Worm (Caenorhabditis elegans) whole organism, early embryonic: ENCODE results near the gene Y76B12C.3.

Experiments used
- B0310.2 ChIP-seq: sonication (generic microtip); optimal IDR thresholded peaks from 2 replicates; lab custom pipeline; 2016; ENCODE audit warnings: mild to moderate bottlenecking, missing genetic modification characterization, missing compliant biosample characterization
- aly-1 ChIP-seq: sonication (generic microtip); optimal IDR thresholded peaks from 2 replicates; lab custom pipeline; 2016; ENCODE audit warnings: missing genetic modification characterization, missing compliant biosample characterization
- ama-1 ChIP-seq: fragments of 150-350 bp; optimal IDR thresholded peaks from 2 replicates; lab custom pipeline; 2014
- ets-7 ChIP-seq: sonication (generic microtip); optimal IDR thresholded peaks from 2 replicates; lab custom pipeline; 2016; ENCODE audit warnings: missing genotype, missing genetic modification characterization, missing compliant biosample characterization
- flt-1 ChIP-seq: fragments of 200-800 bp; sonication (Bioruptor generic); IDR thresholded peaks from 2 replicates; pipeline ENCODE4 v1.3.6; 2022; ENCODE audit warnings: missing genetic modification characterization, missing compliant biosample characterization
- scrt-1 ChIP-seq: fragments of 200-800 bp; sonication (Bioruptor generic); IDR thresholded peaks from 2 replicates; pipeline ENCODE4 v1.3.6; 2022; ENCODE audit warnings: missing genetic modification characterization, missing compliant biosample characterization
- sea-1 ChIP-seq: fragments of 200-800 bp; sonication (Bioruptor generic); conservative IDR thresholded peaks from 2 replicates; pipeline ENCODE4 v1.3.6; 2022; ENCODE audit warnings: missing genetic modification characterization, missing compliant biosample characterization
- tbx-37 ChIP-seq: fragments of 200-800 bp; sonication (Bioruptor generic); conservative IDR thresholded peaks from 2 replicates; pipeline ENCODE4 v1.3.6; 2022; ENCODE audit warnings: missing genetic modification reagents, missing genetic modification characterization, missing compliant biosample characterization

DNA sequence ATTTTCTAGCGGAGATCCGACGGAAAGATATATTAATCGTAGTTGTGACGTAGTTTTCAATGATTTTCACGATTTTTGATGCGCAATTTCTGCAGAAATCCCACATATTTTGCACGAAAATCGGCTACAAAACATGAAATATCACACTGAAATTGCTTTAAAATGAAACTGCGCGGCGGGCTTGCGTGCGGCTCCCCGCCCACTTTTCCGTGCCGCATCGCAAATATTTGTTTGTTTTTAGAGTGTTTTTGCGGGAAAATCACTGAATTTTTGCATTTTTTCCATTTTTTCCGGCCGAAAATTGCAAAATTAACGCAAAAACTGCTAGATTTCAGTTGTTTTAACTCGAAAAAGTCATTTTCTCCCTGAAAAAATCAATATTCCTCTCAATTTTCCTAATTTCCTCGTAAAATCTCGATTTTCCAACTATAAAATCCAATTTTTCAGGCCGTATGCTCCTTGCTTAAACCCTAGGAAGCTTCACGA lies 7.5 kb downstream of the Y76B12C.3 start, which contains the start of gene Y76B12C.6:
- TF ChIP-seq scrt-1 (GFP tag; lab: Robert Waterston, UW), result peak; percentile 62
- TF ChIP-seq ama-1 (lab: Kevin White, UChicago), result no peak
- TF ChIP-seq B0310.2, result no peak
- TF ChIP-seq flt-1 (GFP tag; lab: Robert Waterston, UW), result 0 out of 2 replicates have a peak, but pooled peaks have one; percentile 45
- TF ChIP-seq aly-1 (tag; lab: Kevin White, UChicago), result peak; percentile 64
- TF ChIP-seq tbx-37 (GFP tag; lab: Robert Waterston, UW), result 0 out of 2 replicates have a peak, but pooled peaks have one; percentile 22
- TF ChIP-seq ets-7, result peak; percentile 18
- 0 out of 2 replicates have a peak, but pooled peaks have one; percentile 57 for TF ChIP-seq sea-1
